Worm (Caenorhabditis elegans) whole organism, L4 larva: Measurements from ENCODE around the gene T05H10.8.

Source experiments
- ama-1 ChIP-seq: fragments of 150-350 bp; optimal IDR thresholded peaks from 2 replicates; lab custom pipeline; 2014; ENCODE audit warnings: inconsistent platforms, mixed read lengths
- ceh-82 ChIP-seq: sonication (generic microtip); optimal IDR thresholded peaks from 2 replicates; lab custom pipeline; 2017; ENCODE audit warnings: missing biosample characterization, missing genetic modification characterization
- ces-1 ChIP-seq: fragments of 150-350 bp; sonication (generic microtip); optimal IDR thresholded peaks from 4 replicates; lab custom pipeline; 2014; ENCODE audit warnings: missing biosample characterization, missing genetic modification reagents, missing genetic modification characterization
- daf-12 ChIP-seq: fragments of 150-350 bp; optimal IDR thresholded peaks from 2 replicates; lab custom pipeline; 2014; ENCODE audit warnings: missing biosample characterization, missing genetic modification reagents, missing genetic modification characterization
- fkh-10 ChIP-seq: fragments of 150-350 bp; optimal IDR thresholded peaks from 2 replicates; lab custom pipeline; 2014; ENCODE audit warnings: missing biosample characterization, missing genetic modification reagents, missing genetic modification characterization
- fos-1 ChIP-seq: fragments of 150-350 bp; optimal IDR thresholded peaks from 2 replicates; lab custom pipeline; 2014; ENCODE audit warnings: missing biosample characterization, missing genetic modification characterization
- jun-1 ChIP-seq: fragments of 150-350 bp; optimal IDR thresholded peaks from 2 replicates; lab custom pipeline; 2014; ENCODE audit warnings: missing biosample characterization, missing genetic modification reagents, missing genetic modification characterization
- lin-38 ChIP-seq: fragments of 200-800 bp; sonication (Bioruptor generic); IDR thresholded peaks from 2 replicates; pipeline ENCODE4 v1.3.6; 2022; ENCODE audit warnings: missing genetic modification reagents, missing genetic modification characterization, missing compliant biosample characterization
- nhr-11 ChIP-seq: fragments of 150-350 bp; optimal IDR thresholded peaks from 2 replicates; lab custom pipeline; 2014; ENCODE audit warnings: missing biosample characterization, missing genetic modification characterization
- snpc-1.2 ChIP-seq: fragments of 200-800 bp; sonication (Bioruptor generic); IDR thresholded peaks from 2 replicates; pipeline ENCODE4 v1.3.6; 2022; ENCODE audit warnings: missing genetic modification reagents, missing genetic modification characterization, missing compliant biosample characterization
- zip-2 ChIP-seq: fragments of 150-350 bp; optimal IDR thresholded peaks from 2 replicates; lab custom pipeline; 2014; ENCODE audit warnings: missing biosample characterization, missing genetic modification characterization

ce11 chrII:8099212-8099784 is 40.4 kb downstream of the T05H10.8 start:
- TF ChIP-seq ces-1 (GFP tag; lab: Kevin White, UChicago) (no peak), zip-2 (no peak), snpc-1.2 (no peak), nhr-11 (tag; lab: Kevin White, UChicago) (no peak), lin-38 (no peak), ceh-82 (tag; lab: Kevin White, UChicago) (no peak), daf-12 (tag; lab: Kevin White, UChicago) (no peak), fos-1 (tag; lab: Kevin White, UChicago) (no peak), jun-1 (tag; lab: Kevin White, UChicago) (no peak), ama-1 (no peak), fkh-10 (no peak)
